Worm (Caenorhabditis elegans) whole organism, early embryonic: ENCODE results near the gene wrn-1.

Experiments
- B0310.2 ChIP-seq: sonication (generic microtip); optimal IDR thresholded peaks from 2 replicates; lab custom pipeline; 2016; ENCODE audit warnings: mild to moderate bottlenecking, missing genetic modification characterization, missing compliant biosample characterization
- F13C5.2 ChIP-seq: sonication (generic microtip); optimal IDR thresholded peaks from 2 replicates; lab custom pipeline; 2017; ENCODE audit warnings: mild to moderate bottlenecking, missing genetic modification characterization, inconsistent platforms, missing compliant biosample characterization
- aly-1 ChIP-seq: sonication (generic microtip); optimal IDR thresholded peaks from 2 replicates; lab custom pipeline; 2016; ENCODE audit warnings: missing genetic modification characterization, missing compliant biosample characterization
- ama-1 ChIP-seq: fragments of 150-350 bp; optimal IDR thresholded peaks from 2 replicates; lab custom pipeline; 2014
- ceh-13 ChIP-seq: fragments of 200-800 bp; sonication (Bioruptor generic); optimal IDR thresholded peaks from 2 replicates; lab custom pipeline; 2018; ENCODE audit warnings: mild to moderate bottlenecking, missing genetic modification characterization, missing compliant biosample characterization
- ceh-36 ChIP-seq: sonication (generic microtip); optimal IDR thresholded peaks from 2 replicates; lab custom pipeline; 2016; ENCODE audit warnings: missing genetic modification characterization, inconsistent platforms, missing compliant biosample characterization
- ets-7 ChIP-seq: sonication (generic microtip); optimal IDR thresholded peaks from 2 replicates; lab custom pipeline; 2016; ENCODE audit warnings: missing genotype, missing genetic modification characterization, missing compliant biosample characterization
- flt-1 ChIP-seq: fragments of 200-800 bp; sonication (Bioruptor generic); IDR thresholded peaks from 2 replicates; pipeline ENCODE4 v1.3.6; 2022; ENCODE audit warnings: missing genetic modification characterization, missing compliant biosample characterization
- hmbx-1 ChIP-seq: sonication (generic microtip); optimal IDR thresholded peaks from 2 replicates; lab custom pipeline; 2016; ENCODE audit warnings: mild to moderate bottlenecking, missing genetic modification characterization, missing compliant biosample characterization
- hmg-4 ChIP-seq: fragments of 200-800 bp; sonication (Bioruptor generic); optimal IDR thresholded peaks from 2 replicates; lab custom pipeline; 2018; ENCODE audit warnings: mild to moderate bottlenecking, missing genetic modification characterization, missing compliant biosample characterization
- hnd-1 ChIP-seq: sonication (generic microtip); optimal IDR thresholded peaks from 2 replicates; lab custom pipeline; 2016; ENCODE audit warnings: missing genetic modification characterization, missing compliant biosample characterization
- pes-1 ChIP-seq: fragments of 200-800 bp; sonication (Bioruptor generic); IDR thresholded peaks from 2 replicates; pipeline ENCODE4 v1.3.6; 2022; ENCODE audit warnings: missing genetic modification reagents, missing genetic modification characterization, missing compliant biosample characterization
- scrt-1 ChIP-seq: fragments of 200-800 bp; sonication (Bioruptor generic); IDR thresholded peaks from 2 replicates; pipeline ENCODE4 v1.3.6; 2022; ENCODE audit warnings: missing genetic modification characterization, missing compliant biosample characterization
- sea-1 ChIP-seq: fragments of 200-800 bp; sonication (Bioruptor generic); conservative IDR thresholded peaks from 2 replicates; pipeline ENCODE4 v1.3.6; 2022; ENCODE audit warnings: missing genetic modification characterization, missing compliant biosample characterization
- tbx-11 ChIP-seq: fragments of 200-800 bp; sonication (Bioruptor generic); IDR thresholded peaks from 2 replicates; pipeline ENCODE4 v1.3.6; 2022; ENCODE audit warnings: missing genetic modification characterization, missing compliant biosample characterization
- tbx-37 ChIP-seq: fragments of 200-800 bp; sonication (Bioruptor generic); conservative IDR thresholded peaks from 2 replicates; pipeline ENCODE4 v1.3.6; 2022; ENCODE audit warnings: missing genetic modification reagents, missing genetic modification characterization, missing compliant biosample characterization
- tra-4 ChIP-seq: sonication (generic microtip); optimal IDR thresholded peaks from 2 replicates; lab custom pipeline; 2017; ENCODE audit warnings: missing genetic modification characterization, missing compliant biosample characterization

wrn-1 gene

DNA sequence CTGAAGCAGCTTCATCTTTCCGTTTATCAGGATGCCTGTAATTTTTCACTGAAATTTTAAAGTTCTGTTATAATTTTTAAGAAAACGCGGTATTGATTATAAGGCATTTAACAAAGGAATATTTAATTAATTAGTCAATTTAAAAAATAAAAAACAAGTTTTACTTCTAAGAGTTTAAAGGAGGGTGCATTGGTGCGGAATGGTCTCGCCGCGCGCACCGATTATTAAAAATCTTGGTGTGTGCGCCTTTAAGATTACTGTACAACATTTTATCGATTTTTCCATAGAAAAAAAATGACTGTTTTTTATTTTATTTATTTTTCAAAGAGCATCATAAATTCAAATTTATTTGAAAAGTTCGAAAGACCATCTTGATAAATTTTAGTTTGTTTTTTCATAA is 42.7 kb downstream of the wrn-1 start:
- no peak for TF ChIP-seq tbx-11 (GFP tag; lab: Robert Waterston, UW)
- TF ChIP-seq B0310.2 (tag; lab: Kevin White, UChicago) = no peak
- TF ChIP-seq tra-4 (tag; lab: Kevin White, UChicago) = no peak
- no peak for TF ChIP-seq hnd-1 (tag; lab: Kevin White, UChicago)
- no peak for TF ChIP-seq sea-1
- TF ChIP-seq ama-1 (lab: Kevin White, UChicago) = no peak
- no peak for TF ChIP-seq tbx-37 (GFP tag; lab: Robert Waterston, UW)
- TF ChIP-seq ets-7 (tag; lab: Kevin White, UChicago) = no peak
- no peak for TF ChIP-seq hmbx-1 (tag; lab: Kevin White, UChicago)
- no peak for TF ChIP-seq aly-1 (tag; lab: Kevin White, UChicago)
- no peak for TF ChIP-seq F13C5.2 (tag; lab: Kevin White, UChicago)
- TF ChIP-seq pes-1 = no peak

DNA sequence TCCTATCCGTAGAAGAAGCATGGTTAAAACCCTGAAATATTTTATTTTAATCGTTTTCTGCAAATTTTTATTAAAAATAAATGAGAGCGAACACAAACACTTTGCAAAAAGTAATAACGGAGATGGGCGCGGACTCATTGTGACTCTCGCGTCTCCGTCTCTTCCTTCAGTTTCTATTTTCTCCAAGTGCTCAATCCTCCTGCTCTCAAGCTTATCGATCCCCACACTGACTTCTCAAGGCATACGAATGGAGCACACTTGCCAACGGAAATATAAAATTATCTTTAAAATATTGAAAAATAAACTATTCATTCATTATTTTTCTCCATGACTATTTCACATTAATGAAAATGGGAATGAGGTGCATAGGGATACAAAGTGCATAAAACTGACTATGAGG is 43.3 kb downstream of the wrn-1 start, which contains the start of gene dnj-8:
Gene dnj-8, minus strand, starts transcription at position 31 of the 400 bp plus-strand sequence.
- TF ChIP-seq aly-1 (tag; lab: Kevin White, UChicago) (no peak), tbx-37 (GFP tag; lab: Robert Waterston, UW) (no peak), hmg-4 (GFP tag; lab: Kevin White, UChicago) (no peak), hmbx-1 (tag; lab: Kevin White, UChicago) (no peak), tbx-11 (GFP tag; lab: Robert Waterston, UW) (no peak), tra-4 (tag; lab: Kevin White, UChicago) (no peak), ama-1 (lab: Kevin White, UChicago) (no peak), scrt-1 (GFP tag; lab: Robert Waterston, UW) (no peak), hnd-1 (tag; lab: Kevin White, UChicago) (no peak), pes-1 (no peak), B0310.2 (tag; lab: Kevin White, UChicago) (no peak), sea-1 (no peak), ceh-13 (GFP tag; lab: Kevin White, UChicago) (no peak), ceh-36 (tag; lab: Kevin White, UChicago) (no peak), flt-1 (GFP tag; lab: Robert Waterston, UW) (no peak), ets-7 (tag; lab: Kevin White, UChicago) (no peak), F13C5.2 (tag; lab: Kevin White, UChicago) (no peak)

DNA sequence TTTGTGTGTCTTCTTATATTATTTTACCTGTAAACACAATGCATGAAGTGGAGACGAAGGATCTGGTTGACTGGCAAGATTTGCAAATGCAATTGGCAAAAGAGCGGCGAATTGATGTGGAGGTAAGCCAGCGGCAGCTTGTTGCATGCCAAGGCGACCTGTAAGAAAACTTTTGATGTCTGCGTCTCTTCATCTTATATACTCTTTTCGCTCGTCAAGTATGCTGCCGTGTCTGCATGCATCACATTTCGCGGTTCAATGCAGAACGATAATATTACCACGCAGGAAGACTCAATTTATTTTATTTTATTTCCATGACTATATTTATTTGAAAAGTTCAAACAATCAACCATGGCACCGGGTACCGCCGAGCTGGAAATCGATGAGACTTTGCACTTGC is 46.2 kb downstream of the wrn-1 start, which contains the start of gene vps-33.2:
Gene vps-33.2, plus strand, starts transcription at position 244 of the 400 bp plus-strand sequence.
- TF ChIP-seq ama-1 (lab: Kevin White, UChicago) (no peak), F13C5.2 (tag; lab: Kevin White, UChicago) (no peak), ceh-36 (tag; lab: Kevin White, UChicago) (no peak), hmg-4 (GFP tag; lab: Kevin White, UChicago) (no peak), hmbx-1 (tag; lab: Kevin White, UChicago) (no peak), ceh-13 (GFP tag; lab: Kevin White, UChicago) (no peak), tbx-11 (GFP tag; lab: Robert Waterston, UW) (no peak), sea-1 (no peak), flt-1 (GFP tag; lab: Robert Waterston, UW) (no peak), ets-7 (tag; lab: Kevin White, UChicago) (no peak)

DNA sequence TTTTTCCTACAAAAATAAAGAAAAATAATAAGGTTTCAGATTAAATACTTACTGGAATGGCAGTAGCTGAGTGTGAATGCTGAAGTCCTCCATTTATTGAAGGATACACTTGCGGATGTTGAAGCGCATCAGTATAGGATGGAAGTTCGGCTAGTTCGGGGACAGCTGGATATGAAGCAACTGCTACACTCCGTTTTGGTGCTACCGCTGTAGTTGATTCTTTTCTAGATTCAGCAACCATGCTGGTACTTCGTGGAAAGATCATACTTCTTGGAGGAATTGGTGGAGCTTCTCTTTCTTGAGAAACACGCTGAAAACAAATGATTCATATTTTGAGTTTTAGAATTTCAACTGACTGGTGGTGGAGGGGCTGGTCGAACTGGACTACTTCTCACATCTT is 53.8 kb downstream of the wrn-1 start:
- TF ChIP-seq F13C5.2 (tag; lab: Kevin White, UChicago) (no peak), ceh-13 (GFP tag; lab: Kevin White, UChicago) (no peak), hmg-4 (GFP tag; lab: Kevin White, UChicago) (no peak), flt-1 (GFP tag; lab: Robert Waterston, UW) (no peak)
